Worm (Caenorhabditis elegans): ENCODE results near the gene Y69A2AR.1.

- no peak for TF ChIP-seq elt-3 (tag; optimal IDR thresholded peaks at IDR 0.05)
- no peak for TF ChIP-seq pqm-1 (tag; optimal IDR thresholded peaks at IDR 0.05)
- TF ChIP-seq nhr-25 (tag; optimal IDR thresholded peaks at IDR 0.05), result no peak
- no peak for TF ChIP-seq skn-1 (tag; optimal IDR thresholded peaks at IDR 0.05)
- TF ChIP-seq unc-62 (GFP tag; optimal IDR thresholded peaks at IDR 0.05), result no peak
These were observed 9.5 kb upstream of the Y69A2AR.1 start for ce11 chrIV:2657307-2657706.
